Worm (Caenorhabditis elegans): ENCODE results near the gene pmp-1.

Gene pmp-1

DNA sequence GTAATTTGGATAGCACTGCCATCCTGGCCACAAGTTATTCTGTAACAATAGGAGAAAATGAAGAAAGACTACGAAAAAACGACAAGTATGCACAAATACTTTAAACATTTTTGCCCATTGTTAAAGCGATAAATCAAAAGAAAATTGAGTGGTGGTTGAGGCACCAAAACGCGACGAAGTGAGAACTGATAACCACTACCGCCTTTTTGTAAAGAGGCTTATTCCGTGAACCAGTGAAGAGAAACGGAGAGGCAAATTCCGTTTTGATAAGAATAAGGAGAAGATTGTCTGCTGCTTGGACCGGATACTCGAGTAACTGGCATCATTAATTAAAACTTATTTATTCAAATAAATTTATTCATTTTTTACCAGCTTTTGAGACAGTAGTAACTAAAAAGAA lies at the start of gene pmp-1:
Gene pmp-1 (minus strand): TSS at position 39 of the 400 bp plus-strand sequence.
- TF ChIP-seq mls-2 (tag; optimal IDR thresholded peaks at IDR 0.05) (no peak), blmp-1 (tag; optimal IDR thresholded peaks at IDR 0.05) (no peak), nhr-2 (tag; optimal IDR thresholded peaks at IDR 0.05) (no peak), lin-32 (GFP tag; optimal IDR thresholded peaks at IDR 0.05) (no peak), ham-2 (GFP tag; optimal IDR thresholded peaks at IDR 0.05) (no peak), unc-39 (tag; optimal IDR thresholded peaks at IDR 0.05) (no peak), bed-3 (GFP tag; optimal IDR thresholded peaks at IDR 0.05) (no peak), M03D4.4 (tag; optimal IDR thresholded peaks at IDR 0.05) (no peak), mep-1 (tag; optimal IDR thresholded peaks at IDR 0.05) (no peak), ceh-83 (GFP tag; optimal IDR thresholded peaks at IDR 0.05) (no peak), drap-1 (GFP tag; optimal IDR thresholded peaks at IDR 0.05) (no peak), lin-13 (tag; optimal IDR thresholded peaks at IDR 0.05) (no peak), unc-120 (tag; optimal IDR thresholded peaks at IDR 0.05; ENCODE audit: poor library complexity, severe bottlenecking) (no peak), ztf-11 (tag; optimal IDR thresholded peaks at IDR 0.05) (no peak), zip-8 (tag; optimal IDR thresholded peaks at IDR 0.05) (no peak), nhr-28 (tag; optimal IDR thresholded peaks at IDR 0.05) (no peak), ceh-39 (tag; optimal IDR thresholded peaks at IDR 0.05) (no peak), nhr-76 (tag; optimal IDR thresholded peaks at IDR 0.05) (no peak)

DNA sequence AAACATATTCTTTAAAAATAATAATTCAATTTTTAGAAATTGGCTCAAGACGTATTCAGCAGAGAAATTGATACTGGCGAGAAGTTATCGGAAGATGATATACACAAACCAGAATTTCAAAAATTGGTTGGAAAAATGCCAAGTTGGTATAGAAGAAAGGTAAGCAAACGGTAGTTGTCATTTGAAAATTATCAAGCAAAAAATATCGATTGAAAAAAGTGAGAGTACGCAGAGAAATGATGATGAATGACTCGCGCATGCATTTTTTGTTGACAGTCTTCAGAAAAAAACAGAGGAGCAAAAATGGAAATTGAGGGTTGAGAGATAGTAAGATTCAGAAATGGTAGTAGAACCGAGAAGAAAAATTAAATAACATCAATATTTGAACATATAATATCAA lies 49.4 kb upstream of the pmp-1 start:
- TF ChIP-seq elt-1 (tag; optimal IDR thresholded peaks at IDR 0.05; ENCODE audit: borderline replicate concordance, insufficient read depth) (no peak), ceh-39 (tag; optimal IDR thresholded peaks at IDR 0.05) (no peak), snpc-4 (tag; optimal IDR thresholded peaks at IDR 0.05) (no peak), hlh-1 (tag; optimal IDR thresholded peaks at IDR 0.05) (no peak), mls-2 (tag; optimal IDR thresholded peaks at IDR 0.05) (no peak)

DNA sequence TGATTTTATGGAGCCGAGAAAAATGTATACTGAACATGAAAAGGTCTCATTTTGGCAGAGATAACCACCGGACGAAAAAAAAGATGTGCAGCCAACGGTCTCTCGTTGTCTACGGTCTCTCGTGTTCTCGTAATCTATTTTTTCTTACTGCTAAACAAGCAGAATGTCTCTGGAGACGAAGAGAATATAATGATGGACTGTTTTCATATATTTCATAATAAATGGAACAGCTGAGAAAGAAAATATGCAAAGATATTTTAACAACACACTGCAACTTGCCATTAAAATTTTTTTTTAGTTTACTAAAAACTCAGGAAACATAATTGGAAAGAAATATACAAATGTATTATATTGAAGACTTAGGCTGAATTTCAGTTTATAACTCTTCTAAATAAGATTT lies 46.5 kb upstream of the pmp-1 start:
- TF ChIP-seq lin-32 (GFP tag; optimal IDR thresholded peaks at IDR 0.05): no peak
- peak; percentile 44 for TF ChIP-seq ces-1 (GFP tag; optimal IDR thresholded peaks at IDR 0.05)
- no peak for TF ChIP-seq mls-2 (tag; optimal IDR thresholded peaks at IDR 0.05)
- TF ChIP-seq unc-62 (GFP tag; optimal IDR thresholded peaks at IDR 0.05): no peak
- TF ChIP-seq unc-120 (tag; optimal IDR thresholded peaks at IDR 0.05; ENCODE audit: poor library complexity, severe bottlenecking): no peak

DNA sequence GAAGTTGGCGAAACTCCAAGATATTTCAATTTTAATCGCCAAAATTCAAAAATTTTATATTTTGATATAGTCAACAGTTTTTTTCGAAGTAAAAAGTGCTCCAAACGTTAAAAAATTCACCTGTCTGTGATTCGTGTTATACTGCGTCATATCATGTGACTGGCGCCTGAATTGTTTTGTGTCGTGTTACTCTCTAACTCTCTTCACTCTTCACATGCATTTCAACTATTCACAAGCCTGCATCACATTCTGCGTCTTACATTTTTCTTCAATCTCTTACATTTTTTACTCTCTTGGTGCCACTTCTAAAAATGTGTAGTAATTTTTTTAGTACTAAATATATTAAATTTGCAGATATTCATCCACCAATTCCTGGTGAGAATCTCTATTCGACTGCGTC lies 44.9 kb upstream of the pmp-1 start, which contains the start of gene flcn-1:
Gene flcn-1 (plus strand): TSS at position 348 of the 400 bp plus-strand sequence.
- TF ChIP-seq pha-4 (tag; optimal IDR thresholded peaks at IDR 0.05) (no peak), ces-1 (GFP tag; optimal IDR thresholded peaks at IDR 0.05) (peak; percentile 12), snpc-4 (tag; optimal IDR thresholded peaks at IDR 0.05) (no peak), lsy-2 (tag; optimal IDR thresholded peaks at IDR 0.05) (no peak), ceh-83 (GFP tag; optimal IDR thresholded peaks at IDR 0.05) (no peak), unc-120 (tag; optimal IDR thresholded peaks at IDR 0.05; ENCODE audit: poor library complexity, severe bottlenecking) (no peak), ceh-39 (tag; optimal IDR thresholded peaks at IDR 0.05) (no peak), unc-62 (GFP tag; optimal IDR thresholded peaks at IDR 0.05) (no peak), hlh-1 (tag; optimal IDR thresholded peaks at IDR 0.05) (no peak)

DNA sequence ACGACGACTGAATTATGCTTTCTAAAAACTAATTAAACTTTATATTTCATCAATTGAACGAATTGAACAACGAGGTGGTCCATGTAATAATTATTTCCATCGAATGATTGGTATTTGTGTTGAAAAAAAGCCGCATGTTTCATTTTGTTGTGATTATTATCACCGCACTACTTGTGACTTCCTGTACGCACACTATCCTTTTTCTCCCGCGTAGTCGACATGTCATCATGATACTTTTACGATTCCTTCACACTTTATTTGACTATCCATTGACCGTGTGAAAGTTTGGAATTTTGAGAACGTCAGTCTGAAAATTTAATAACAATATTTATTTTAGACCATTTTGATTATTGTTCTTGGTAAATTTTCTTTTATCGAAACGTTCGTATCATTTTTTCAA lies 44.0 kb upstream of the pmp-1 start, which contains the start of gene F22D3.4:
Gene F22D3.4 (minus strand): TSS at position 1 of the 400 bp plus-strand sequence.
- no peak for TF ChIP-seq drap-1 (GFP tag; optimal IDR thresholded peaks at IDR 0.05)
- no peak for TF ChIP-seq blmp-1 (tag; optimal IDR thresholded peaks at IDR 0.05)
- TF ChIP-seq mep-1 (tag; optimal IDR thresholded peaks at IDR 0.05): no peak
- TF ChIP-seq unc-120 (tag; optimal IDR thresholded peaks at IDR 0.05; ENCODE audit: poor library complexity, severe bottlenecking): no peak
- TF ChIP-seq bed-3 (GFP tag; optimal IDR thresholded peaks at IDR 0.05): no peak
- TF ChIP-seq nhr-28 (tag; optimal IDR thresholded peaks at IDR 0.05): no peak
- no peak for TF ChIP-seq M03D4.4 (tag; optimal IDR thresholded peaks at IDR 0.05)
- no peak for TF ChIP-seq nhr-2 (tag; optimal IDR thresholded peaks at IDR 0.05)
- TF ChIP-seq elt-1 (tag; optimal IDR thresholded peaks at IDR 0.05; ENCODE audit: borderline replicate concordance, insufficient read depth): no peak
- no peak for TF ChIP-seq unc-62 (GFP tag; optimal IDR thresholded peaks at IDR 0.05)
- no peak for TF ChIP-seq mls-2 (tag; optimal IDR thresholded peaks at IDR 0.05)
- no peak for TF ChIP-seq hlh-1 (tag; optimal IDR thresholded peaks at IDR 0.05)
- no peak for TF ChIP-seq zip-8 (tag; optimal IDR thresholded peaks at IDR 0.05)
- TF ChIP-seq snpc-4 (tag; optimal IDR thresholded peaks at IDR 0.05): no peak

DNA sequence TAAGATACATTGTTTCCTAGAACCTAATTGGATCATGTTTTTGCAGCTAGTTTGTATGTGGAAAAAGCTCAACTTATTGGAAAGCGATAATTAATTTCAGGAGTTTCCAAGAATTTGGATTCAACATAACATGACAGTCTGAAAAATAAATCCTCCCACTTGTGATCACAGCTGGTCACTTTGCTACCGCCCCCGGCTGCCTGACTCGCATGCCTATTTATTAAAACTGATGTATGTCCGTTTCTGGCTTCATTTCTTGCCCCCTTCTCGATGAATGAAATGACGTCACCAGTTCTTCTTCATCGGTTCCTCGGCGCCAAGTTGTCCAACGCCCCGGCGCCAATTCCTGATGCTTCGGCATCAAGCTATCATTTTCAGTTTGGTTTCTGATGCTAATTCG lies 43.5 kb upstream of the pmp-1 start:
- no peak for TF ChIP-seq nhr-237 (tag; optimal IDR thresholded peaks at IDR 0.05)
- no peak for TF ChIP-seq ham-2 (GFP tag; optimal IDR thresholded peaks at IDR 0.05)
- no peak for TF ChIP-seq mep-1 (tag; optimal IDR thresholded peaks at IDR 0.05)
- TF ChIP-seq pha-4 (tag; optimal IDR thresholded peaks at IDR 0.05): no peak
- TF ChIP-seq drap-1 (GFP tag; optimal IDR thresholded peaks at IDR 0.05): no peak
- no peak for TF ChIP-seq nhr-2 (tag; optimal IDR thresholded peaks at IDR 0.05)
- TF ChIP-seq M03D4.4 (tag; optimal IDR thresholded peaks at IDR 0.05): no peak
- TF ChIP-seq sem-2 (GFP tag; optimal IDR thresholded peaks at IDR 0.05): no peak

Measured in whole organism, mixed stage, embryonic.